Worm (Caenorhabditis elegans) whole organism, L2 larva: ENCODE measurements around the gene num-1.

ENCODE experiments used
- aly-2 ChIP-seq: fragments of 150-350 bp; optimal IDR thresholded peaks from 2 replicates; lab custom pipeline; 2014; ENCODE audit warnings: missing biosample characterization, missing genetic modification characterization
- egl-27 ChIP-seq: sonication (generic microtip); optimal IDR thresholded peaks from 3 replicates; lab custom pipeline; 2017; ENCODE audit warnings: missing biosample characterization, missing genetic modification reagents, missing genetic modification characterization
- elt-3 ChIP-seq: sonication (generic microtip); optimal IDR thresholded peaks from 2 replicates; lab custom pipeline; 2017; ENCODE audit warnings: missing biosample characterization, missing genetic modification characterization
- nhr-12 ChIP-seq: fragments of 150-350 bp; optimal IDR thresholded peaks from 2 replicates; lab custom pipeline; 2014; ENCODE audit warnings: missing biosample characterization, missing genetic modification characterization
- nhr-21 ChIP-seq: fragments of 150-350 bp; optimal IDR thresholded peaks from 2 replicates; lab custom pipeline; 2014; ENCODE audit warnings: missing biosample characterization, missing genetic modification characterization
- nhr-23 ChIP-seq: fragments of 150-350 bp; optimal IDR thresholded peaks from 2 replicates; lab custom pipeline; 2014; ENCODE audit warnings: missing biosample characterization, missing genetic modification reagents, missing genetic modification characterization
- nhr-77 ChIP-seq: fragments of 150-350 bp; optimal IDR thresholded peaks from 2 replicates; lab custom pipeline; 2014; ENCODE audit warnings: missing biosample characterization, missing genetic modification characterization
- sma-3 ChIP-seq: sonication (generic microtip); optimal IDR thresholded peaks from 2 replicates; lab custom pipeline; 2016; ENCODE audit warnings: missing genetic modification reagents, missing genetic modification characterization, missing compliant biosample characterization
- ztf-11 ChIP-seq: sonication (generic microtip); optimal IDR thresholded peaks from 2 replicates; lab custom pipeline; 2017; ENCODE audit warnings: missing biosample characterization, missing genetic modification characterization

ce11 chrV:20847743-20848229 lies 18.2 kb downstream of the num-1 start:
- no peak for TF ChIP-seq sma-3
- no peak for TF ChIP-seq aly-2 (tag; lab: Kevin White, UChicago)
- TF ChIP-seq nhr-23 (tag; lab: Kevin White, UChicago): no peak
- TF ChIP-seq elt-3: no peak
- no peak for TF ChIP-seq nhr-21 (tag; lab: Kevin White, UChicago)
- no peak for TF ChIP-seq nhr-12 (tag; lab: Kevin White, UChicago)
- no peak for TF ChIP-seq ztf-11 (tag; lab: Kevin White, UChicago)
- TF ChIP-seq egl-27 (tag; lab: Kevin White, UChicago): no peak
- no peak for TF ChIP-seq nhr-77 (tag; lab: Kevin White, UChicago)
